Worm (Caenorhabditis elegans) whole organism, L3 larva: ENCODE data around the gene Y45F10B.59.
"Not testable (repeated sequence)": the region's sequence is repeated elsewhere in the genome, so short reads cannot be mapped to it uniquely, and the experiment has no call there.

Source experiments
- aly-2 ChIP-seq: fragments of 150-350 bp; optimal IDR thresholded peaks from 2 replicates; lab custom pipeline; 2014; ENCODE audit warnings: missing biosample characterization, missing genetic modification characterization
- ama-1 ChIP-seq: fragments of 150-350 bp; optimal IDR thresholded peaks from 2 replicates; lab custom pipeline; 2018
- ceh-16 ChIP-seq: sonication (generic microtip); optimal IDR thresholded peaks from 2 replicates; lab custom pipeline; 2017; ENCODE audit warnings: missing biosample characterization, missing genetic modification characterization
- ceh-28 ChIP-seq: fragments of 150-350 bp; optimal IDR thresholded peaks from 2 replicates; lab custom pipeline; 2014; ENCODE audit warnings: missing biosample characterization, missing genetic modification reagents, missing genetic modification characterization
- ceh-82 ChIP-seq: fragments of 150-350 bp; optimal IDR thresholded peaks from 2 replicates; lab custom pipeline; 2014; ENCODE audit warnings: missing biosample characterization, missing genetic modification characterization
- daf-12 ChIP-seq: fragments of 150-350 bp; optimal IDR thresholded peaks from 2 replicates; lab custom pipeline; 2014; ENCODE audit warnings: missing biosample characterization, missing genetic modification reagents, missing genetic modification characterization
- egl-27 ChIP-seq: sonication (generic microtip); optimal IDR thresholded peaks from 4 replicates; lab custom pipeline; 2017; ENCODE audit warnings: missing biosample characterization, missing genetic modification reagents, missing genetic modification characterization
- elt-1 ChIP-seq: fragments of 150-350 bp; optimal IDR thresholded peaks from 2 replicates; lab custom pipeline; 2014; ENCODE audit warnings: missing biosample characterization, missing genetic modification characterization
- elt-2 ChIP-seq: sonication (generic microtip); optimal IDR thresholded peaks from 2 replicates; lab custom pipeline; 2016; ENCODE audit warnings: missing genetic modification reagents, mild to moderate bottlenecking, missing genetic modification characterization, missing compliant biosample characterization
- elt-3 ChIP-seq, 3 experiments: fragments of 150-350 bp in 1 of 3; sonication (generic microtip) in 2 of 3; optimal IDR thresholded peaks; 2 replicates in 2 of 3; 4 replicates in 1 of 3; lab custom pipeline; 2014 to 2017; ENCODE audit warnings: missing biosample characterization in 3 of 3, missing genetic modification characterization in 3 of 3
- eor-1 ChIP-seq, 2 experiments: fragments of 150-350 bp; optimal IDR thresholded peaks; 2 replicates each; lab custom pipeline; 2014 to 2018; ENCODE audit warnings: missing biosample characterization in 2 of 2, missing genetic modification characterization in 2 of 2
- fkh-10 ChIP-seq: sonication (generic microtip); optimal IDR thresholded peaks from 2 replicates; lab custom pipeline; 2017; ENCODE audit warnings: missing biosample characterization, missing genetic modification reagents, missing genetic modification characterization
- fkh-2 ChIP-seq: fragments of 150-350 bp; optimal IDR thresholded peaks from 2 replicates; lab custom pipeline; 2014; ENCODE audit warnings: missing biosample characterization, missing genetic modification reagents, missing genetic modification characterization
- hmg-11 ChIP-seq: sonication (generic microtip); optimal IDR thresholded peaks from 2 replicates; lab custom pipeline; 2016; ENCODE audit warnings: missing genetic modification characterization, missing compliant biosample characterization
- jun-1 ChIP-seq: fragments of 150-350 bp; optimal IDR thresholded peaks from 2 replicates; lab custom pipeline; 2014; ENCODE audit warnings: missing biosample characterization, missing genetic modification reagents, missing genetic modification characterization
- lin-15B ChIP-seq: fragments of 150-350 bp; optimal IDR thresholded peaks from 2 replicates; lab custom pipeline; 2014; ENCODE audit warnings: missing biosample characterization, missing genetic modification characterization
- lin-39 ChIP-seq: fragments of 150-350 bp; optimal IDR thresholded peaks from 2 replicates; lab custom pipeline; 2018; ENCODE audit warnings: missing biosample characterization, missing genetic modification reagents, missing genetic modification characterization
- lsy-12 ChIP-seq: sonication (generic microtip); optimal IDR thresholded peaks from 2 replicates; lab custom pipeline; 2016; ENCODE audit warnings: mild to moderate bottlenecking, missing genetic modification characterization, missing compliant biosample characterization
- mdl-1 ChIP-seq: fragments of 150-350 bp; optimal IDR thresholded peaks from 2 replicates; lab custom pipeline; 2014; ENCODE audit warnings: missing biosample characterization, missing genetic modification characterization
- mml-1 ChIP-seq: fragments of 150-350 bp; sonication (generic microtip); optimal IDR thresholded peaks from 3 replicates; lab custom pipeline; 2014; ENCODE audit warnings: missing biosample characterization, missing genetic modification characterization
- nfya-1 ChIP-seq: sonication (generic microtip); optimal IDR thresholded peaks from 2 replicates; lab custom pipeline; 2017; ENCODE audit warnings: missing genetic modification characterization, mild to moderate bottlenecking, missing compliant biosample characterization, antibody characterized with exemption, moderate library complexity; ENCODE audit not compliant: insufficient read depth
- nhr-12 ChIP-seq: fragments of 150-350 bp; optimal IDR thresholded peaks from 2 replicates; lab custom pipeline; 2014; ENCODE audit warnings: missing biosample characterization, missing genetic modification characterization
- nhr-23 ChIP-seq: fragments of 150-350 bp; optimal IDR thresholded peaks from 2 replicates; lab custom pipeline; 2014; ENCODE audit warnings: missing biosample characterization, missing genetic modification reagents, missing genetic modification characterization
- nhr-237 ChIP-seq: fragments of 150-350 bp; optimal IDR thresholded peaks from 2 replicates; lab custom pipeline; 2014; ENCODE audit warnings: missing biosample characterization, missing genetic modification characterization
- nhr-25 ChIP-seq: sonication (generic microtip); optimal IDR thresholded peaks from 2 replicates; lab custom pipeline; 2017; ENCODE audit warnings: missing biosample characterization, missing genetic modification characterization
- nhr-43 ChIP-seq: sonication (generic microtip); optimal IDR thresholded peaks from 2 replicates; lab custom pipeline; 2016; ENCODE audit warnings: mild to moderate bottlenecking, missing genetic modification characterization, missing compliant biosample characterization; ENCODE audit not compliant: poor library complexity, severe bottlenecking
- nhr-77 ChIP-seq: fragments of 150-350 bp; optimal IDR thresholded peaks from 2 replicates; lab custom pipeline; 2014; ENCODE audit warnings: missing biosample characterization, missing genetic modification characterization
- pha-4 ChIP-seq: fragments of 150-350 bp; optimal IDR thresholded peaks from 2 replicates; lab custom pipeline; 2014; ENCODE audit warnings: missing biosample characterization, missing genetic modification reagents, missing genetic modification characterization
- sea-2 ChIP-seq: fragments of 150-350 bp; sonication (generic microtip); optimal IDR thresholded peaks from 4 replicates; lab custom pipeline; 2014; ENCODE audit warnings: missing biosample characterization, missing genetic modification reagents, missing genetic modification characterization
- skn-1 ChIP-seq: fragments of 150-350 bp; optimal IDR thresholded peaks from 2 replicates; lab custom pipeline; 2014; ENCODE audit warnings: missing biosample characterization, missing genetic modification characterization
- snpc-4 ChIP-seq: fragments of 150-350 bp; optimal IDR thresholded peaks from 2 replicates; lab custom pipeline; 2014; ENCODE audit warnings: missing biosample characterization, missing genetic modification characterization
- unc-39 ChIP-seq: sonication (generic microtip); optimal IDR thresholded peaks from 4 replicates; lab custom pipeline; 2017; ENCODE audit warnings: missing biosample characterization, missing genetic modification characterization
- zag-1 ChIP-seq: fragments of 150-350 bp; optimal IDR thresholded peaks from 2 replicates; lab custom pipeline; 2014; ENCODE audit warnings: missing biosample characterization, missing genetic modification characterization
- ztf-11 ChIP-seq: fragments of 150-350 bp; optimal IDR thresholded peaks from 2 replicates; lab custom pipeline; 2014; ENCODE audit warnings: missing biosample characterization, missing genetic modification characterization

The Y45F10B.59 gene

ce11 chrIV:13587175-13587574, 15.2 kb upstream of the Y45F10B.59 start, which contains the start of gene Y45F10B.12:
Gene Y45F10B.12 (plus strand): TSS chrIV:13587475.
- TF ChIP-seq mml-1 (tag; lab: Kevin White, UChicago) (no peak), jun-1 (tag; lab: Kevin White, UChicago) (no peak), lin-39 (no peak), skn-1 (no peak), eor-1 (tag; optimal IDR thresholded peaks at IDR 0.05; lab: Kevin White, UChicago) (no peak), fkh-2 (tag; lab: Kevin White, UChicago) (no peak), ceh-16 (tag; lab: Kevin White, UChicago) (no peak), elt-3 (tag; optimal IDR thresholded peaks at IDR 0.05; lab: Kevin White, UChicago) (no peak), zag-1 (no peak), nhr-12 (tag; lab: Kevin White, UChicago) (no peak), snpc-4 (tag; lab: Kevin White, UChicago) (no peak), sea-2 (no peak), nfya-1 (tag; lab: Kevin White, UChicago) (no peak), nhr-23 (tag; lab: Kevin White, UChicago) (no peak), ceh-28 (tag; lab: Kevin White, UChicago) (no peak), hmg-11 (no peak), fkh-10 (GFP tag; lab: Kevin White, UChicago) (no peak), nhr-77 (tag; lab: Kevin White, UChicago) (no peak), nhr-43 (no peak), elt-2 (tag; lab: Kevin White, UChicago) (no peak)

- TF ChIP-seq ama-1; ztf-11 (tag; lab: Kevin White, UChicago); pha-4 (tag; lab: Kevin White, UChicago): not testable (repeated sequence)
These were observed 13.8 kb upstream of the Y45F10B.59 start, which contains the start of gene sru-9 for ce11 chrIV:13588544-13589043. Gene sru-9 (plus strand): TSS chrIV:13588993.

- TF ChIP-seq elt-1 (tag; lab: Kevin White, UChicago) (no peak), nhr-43 (no peak), pha-4 (tag; lab: Kevin White, UChicago) (no peak), egl-27 (tag; lab: Kevin White, UChicago) (no peak), elt-2 (tag; lab: Kevin White, UChicago) (no peak), ceh-82 (tag; lab: Kevin White, UChicago) (no peak), lsy-12 (tag; lab: Kevin White, UChicago) (no peak), nhr-25 (tag; lab: Kevin White, UChicago) (no peak), snpc-4 (tag; lab: Kevin White, UChicago) (no peak), lin-15B (no peak), unc-39 (tag; lab: Kevin White, UChicago) (no peak), nhr-77 (tag; lab: Kevin White, UChicago) (no peak), mdl-1 (no peak), nhr-237 (no peak), aly-2 (no peak), daf-12 (tag; lab: Kevin White, UChicago) (no peak), hmg-11 (no peak)
These were observed 10.8 kb upstream of the Y45F10B.59 start, which contains the start of gene tsp-5 for ce11 chrIV:13591645-13592044. Gene tsp-5 (minus strand): TSS chrIV:13591745.

DNA sequence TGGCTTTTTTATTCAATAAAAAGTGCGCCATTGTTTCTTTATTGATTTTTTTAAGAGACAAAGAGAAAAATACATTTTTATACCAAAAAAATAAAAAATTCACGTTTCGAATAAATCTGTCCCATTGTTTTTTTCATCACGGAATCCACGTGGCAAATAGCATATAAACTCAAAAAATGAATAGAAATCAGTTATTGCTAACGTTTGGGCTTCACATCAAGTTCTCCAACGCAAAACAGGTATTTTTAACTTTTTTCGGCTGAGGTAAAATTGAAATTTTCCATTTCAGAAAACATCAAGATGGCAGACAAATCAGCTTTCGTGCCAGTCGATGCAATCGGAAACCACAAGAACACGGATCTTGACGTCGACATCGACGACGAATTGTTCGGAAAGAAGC, 9.1 kb upstream of the Y45F10B.59 start, which contains the start of gene Y45F10B.3:
Gene Y45F10B.3 (plus strand): TSS at position 301 of the 400 bp plus-strand sequence.
- no peak for TF ChIP-seq pha-4 (tag; lab: Kevin White, UChicago)
- TF ChIP-seq mdl-1 = no peak
- no peak for TF ChIP-seq elt-3 (tag; optimal IDR thresholded peaks at IDR 0.05; lab: Kevin White, UChicago)

DNA sequence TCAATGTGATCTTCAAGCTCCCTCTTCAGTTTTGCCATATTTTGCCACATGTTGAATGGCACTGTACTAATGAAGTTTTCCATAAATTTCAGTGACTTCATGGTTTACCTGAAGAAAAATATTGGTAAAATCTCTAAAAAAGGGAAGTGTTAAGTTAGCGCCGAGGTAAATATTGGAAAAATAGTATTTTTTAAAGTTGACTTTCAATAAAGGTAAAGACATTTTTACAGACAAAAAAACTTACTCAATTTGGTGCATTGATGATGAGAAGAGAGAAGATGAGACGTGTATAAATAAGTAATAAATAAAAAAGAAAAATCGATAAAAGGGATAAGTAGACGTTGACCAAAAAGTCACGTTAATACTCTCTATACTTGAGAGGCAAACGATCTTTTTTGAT, 4.6 kb upstream of the Y45F10B.59 start, which contains the start of gene Y45F10B.9:
Gene Y45F10B.9 (minus strand): TSS at position 101 of the 400 bp plus-strand sequence.
- not testable (repeated sequence) for TF ChIP-seq nhr-43; hmg-11; pha-4 (tag; lab: Kevin White, UChicago)
